Fruit fly (Drosophila melanogaster) Kc167 (cell line): ENCODE data around the gene CG3609.

Experiments
- h ChIP-seq: fragments of >200 bp; optimal IDR thresholded peaks from 3 replicates; lab custom pipeline; 2018; ENCODE audit warnings: missing external identifiers
- psq ChIP-seq: fragments of >200 bp; optimal IDR thresholded peaks from 2 replicates; lab custom pipeline; 2017; ENCODE audit warnings: missing external identifiers
- ttk ChIP-seq: sonication (Bioruptor generic); optimal IDR thresholded peaks from 2 replicates; lab custom pipeline; 2017; ENCODE audit warnings: missing external identifiers

- TF ChIP-seq ttk = no peak
- TF ChIP-seq h (lab: Kevin White, UChicago) = no peak
- TF ChIP-seq psq (lab: Kevin White, UChicago) = no peak
These were observed 10.7 kb downstream of the CG3609 start for dm6 chr2L:2363626-2364147.
